Worm (Caenorhabditis elegans) whole organism, early embryonic: ENCODE data around the gene fbxc-48.

ENCODE experiments used
- B0310.2 ChIP-seq: sonication (generic microtip); optimal IDR thresholded peaks from 2 replicates; lab custom pipeline; 2016; ENCODE audit warnings: mild to moderate bottlenecking, missing genetic modification characterization, missing compliant biosample characterization
- aly-1 ChIP-seq: sonication (generic microtip); optimal IDR thresholded peaks from 2 replicates; lab custom pipeline; 2016; ENCODE audit warnings: missing genetic modification characterization, missing compliant biosample characterization
- ceh-13 ChIP-seq: fragments of 200-800 bp; sonication (Bioruptor generic); optimal IDR thresholded peaks from 2 replicates; lab custom pipeline; 2018; ENCODE audit warnings: mild to moderate bottlenecking, missing genetic modification characterization, missing compliant biosample characterization
- pes-1 ChIP-seq: fragments of 200-800 bp; sonication (Bioruptor generic); IDR thresholded peaks from 2 replicates; pipeline ENCODE4 v1.3.6; 2022; ENCODE audit warnings: missing genetic modification reagents, missing genetic modification characterization, missing compliant biosample characterization
- scrt-1 ChIP-seq: fragments of 200-800 bp; sonication (Bioruptor generic); IDR thresholded peaks from 2 replicates; pipeline ENCODE4 v1.3.6; 2022; ENCODE audit warnings: missing genetic modification characterization, missing compliant biosample characterization

DNA sequence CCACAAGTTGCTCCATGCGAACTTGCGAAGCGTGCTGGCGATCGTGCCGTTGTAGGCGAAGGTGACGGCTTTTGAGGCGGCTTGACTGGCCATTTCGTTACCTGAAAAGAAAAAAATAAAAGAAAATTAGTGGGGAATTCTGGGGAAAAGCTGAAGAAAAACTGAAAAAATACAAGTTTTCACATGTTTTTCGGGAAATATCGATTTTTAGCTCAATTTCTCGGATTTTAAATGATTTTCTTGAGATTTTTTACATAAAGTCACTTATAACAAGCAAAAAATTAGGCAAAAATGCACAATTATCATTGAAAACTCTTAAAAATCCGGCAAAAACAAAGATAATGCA lies 39.7 kb downstream of the fbxc-48 start, which contains the start of gene T02H6.11:
- TF ChIP-seq pes-1 (GFP tag; lab: Robert Waterston, UW) (no peak), scrt-1 (no peak), ceh-13 (GFP tag; lab: Kevin White, UChicago) (no peak), B0310.2 (tag; lab: Kevin White, UChicago) (no peak), aly-1 (no peak)
